Worm (Caenorhabditis elegans) whole organism, late embryonic: Measurements from ENCODE around the gene trk-1.

Experiments used
- C08G9.2 ChIP-seq: sonication (generic microtip); optimal IDR thresholded peaks from 2 replicates; lab custom pipeline; 2016; ENCODE audit warnings: mild to moderate bottlenecking, missing genetic modification characterization, moderate library complexity, missing compliant biosample characterization
- C38D4.7 ChIP-seq: fragments of 200-800 bp; sonication (Bioruptor generic); optimal IDR thresholded peaks from 2 replicates; lab custom pipeline; 2018; ENCODE audit warnings: mild to moderate bottlenecking, missing genetic modification characterization, moderate library complexity, missing compliant biosample characterization
- F13H6.1 ChIP-seq: sonication (generic microtip); optimal IDR thresholded peaks from 2 replicates; lab custom pipeline; 2016; ENCODE audit warnings: missing genetic modification characterization, missing compliant biosample characterization
- K02D7.2 ChIP-seq: sonication (generic microtip); optimal IDR thresholded peaks from 2 replicates; lab custom pipeline; 2017; ENCODE audit warnings: mild to moderate bottlenecking, missing genetic modification characterization, missing compliant biosample characterization
- T23F11.4 ChIP-seq: fragments of 200-800 bp; sonication (Bioruptor generic); optimal IDR thresholded peaks from 2 replicates; lab custom pipeline; 2018; ENCODE audit warnings: mild to moderate bottlenecking, missing genetic modification characterization, missing compliant biosample characterization
- Y22D7AL.16 ChIP-seq: sonication (generic microtip); optimal IDR thresholded peaks from 2 replicates; lab custom pipeline; 2016; ENCODE audit warnings: missing genetic modification characterization, missing compliant biosample characterization
- ama-1 ChIP-seq: fragments of 150-350 bp; optimal IDR thresholded peaks from 2 replicates; lab custom pipeline; 2014
- ceh-18 ChIP-seq: sonication (generic microtip); optimal IDR thresholded peaks from 2 replicates; lab custom pipeline; 2016; ENCODE audit warnings: missing genetic modification characterization, missing compliant biosample characterization
- ceh-22 ChIP-seq: sonication (generic microtip); optimal IDR thresholded peaks from 2 replicates; lab custom pipeline; 2017; ENCODE audit warnings: missing biosample characterization, missing genetic modification characterization
- ceh-31 ChIP-seq: sonication (generic microtip); optimal IDR thresholded peaks from 2 replicates; lab custom pipeline; 2016; ENCODE audit warnings: missing genetic modification characterization, missing compliant biosample characterization
- ceh-45 ChIP-seq: fragments of 200-800 bp; sonication (Bioruptor generic); IDR thresholded peaks from 2 replicates; pipeline ENCODE4 v1.3.6; 2022; ENCODE audit warnings: missing genetic modification reagents, missing genetic modification characterization, missing compliant biosample characterization
- ceh-6 ChIP-seq: fragments of 200-800 bp; sonication (Bioruptor generic); optimal IDR thresholded peaks from 2 replicates; lab custom pipeline; 2018; ENCODE audit warnings: mild to moderate bottlenecking, missing genetic modification characterization, missing compliant biosample characterization
- che-1 ChIP-seq: sonication (generic microtip); optimal IDR thresholded peaks from 2 replicates; lab custom pipeline; 2016; ENCODE audit warnings: mild to moderate bottlenecking, missing genetic modification characterization, missing compliant biosample characterization
- dmd-4 ChIP-seq: sonication (generic microtip); optimal IDR thresholded peaks from 2 replicates; lab custom pipeline; 2016; ENCODE audit warnings: borderline replicate concordance, missing genetic modification characterization, missing compliant biosample characterization
- elt-4 ChIP-seq: sonication (generic microtip); optimal IDR thresholded peaks from 2 replicates; lab custom pipeline; 2016; ENCODE audit warnings: missing genetic modification characterization, missing compliant biosample characterization
- ets-4 ChIP-seq: sonication (generic microtip); optimal IDR thresholded peaks from 2 replicates; lab custom pipeline; 2016; ENCODE audit warnings: missing genetic modification characterization, missing compliant biosample characterization
- eyg-1 ChIP-seq: sonication (generic microtip); optimal IDR thresholded peaks from 2 replicates; lab custom pipeline; 2016; ENCODE audit warnings: missing genotype, missing genetic modification characterization, missing compliant biosample characterization
- fkh-10 ChIP-seq: fragments of 150-350 bp; optimal IDR thresholded peaks from 2 replicates; lab custom pipeline; 2014; ENCODE audit warnings: missing biosample characterization, missing genetic modification reagents, missing genetic modification characterization
- fkh-6 ChIP-seq: sonication (generic microtip); optimal IDR thresholded peaks from 2 replicates; lab custom pipeline; 2016; ENCODE audit warnings: missing genetic modification characterization, missing compliant biosample characterization
- hlh-8 ChIP-seq: sonication (generic microtip); optimal IDR thresholded peaks from 2 replicates; lab custom pipeline; 2016; ENCODE audit warnings: missing genotype, missing genetic modification characterization, missing compliant biosample characterization
- nfya-1 ChIP-seq: sonication (generic microtip); optimal IDR thresholded peaks from 2 replicates; lab custom pipeline; 2017; ENCODE audit warnings: missing genetic modification characterization, mild to moderate bottlenecking, missing compliant biosample characterization, antibody characterized with exemption, moderate library complexity
- nhr-232 ChIP-seq: sonication (generic microtip); optimal IDR thresholded peaks from 2 replicates; lab custom pipeline; 2016; ENCODE audit warnings: missing genetic modification characterization, missing compliant biosample characterization
- odd-2 ChIP-seq: sonication (generic microtip); optimal IDR thresholded peaks from 2 replicates; lab custom pipeline; 2017; ENCODE audit warnings: antibody characterized with exemption, mild to moderate bottlenecking, missing genetic modification characterization, missing compliant biosample characterization
- pag-3 ChIP-seq: sonication (generic microtip); optimal IDR thresholded peaks from 2 replicates; lab custom pipeline; 2016; ENCODE audit warnings: missing compliant biosample characterization, missing genetic modification characterization, borderline replicate concordance
- pat-9 ChIP-seq: fragments of 200-800 bp; sonication (Bioruptor generic); optimal IDR thresholded peaks from 2 replicates; lab custom pipeline; 2018; ENCODE audit warnings: mild to moderate bottlenecking, missing genetic modification characterization, moderate library complexity, missing compliant biosample characterization
- pax-1 ChIP-seq: fragments of 150-350 bp; optimal IDR thresholded peaks from 2 replicates; lab custom pipeline; 2014; ENCODE audit warnings: missing biosample characterization, missing genetic modification characterization
- pha-4 ChIP-seq: fragments of 150-350 bp; optimal IDR thresholded peaks from 2 replicates; lab custom pipeline; 2018; ENCODE audit warnings: missing biosample characterization, missing genetic modification reagents, missing genetic modification characterization
- pros-1 ChIP-seq: fragments of 150-350 bp; optimal IDR thresholded peaks from 2 replicates; lab custom pipeline; 2014; ENCODE audit warnings: missing biosample characterization, missing genetic modification reagents, missing genetic modification characterization
- ref-2 ChIP-seq: sonication (generic microtip); optimal IDR thresholded peaks from 2 replicates; lab custom pipeline; 2016; ENCODE audit warnings: missing genetic modification characterization, missing compliant biosample characterization
- sdc-2 ChIP-seq: sonication (generic microtip); optimal IDR thresholded peaks from 2 replicates; lab custom pipeline; 2016; ENCODE audit warnings: missing genotype, missing genetic modification characterization, missing compliant biosample characterization
- tbx-7 ChIP-seq: sonication (generic microtip); optimal IDR thresholded peaks from 2 replicates; lab custom pipeline; 2016; ENCODE audit warnings: missing genotype, missing genetic modification characterization, missing compliant biosample characterization
- unc-3 ChIP-seq, 2 experiments: fragments of 200-800 bp in 1 of 2; sonication (Bioruptor generic) in 1 of 2; sonication (generic microtip) in 1 of 2; conservative IDR thresholded peaks in 1 of 2; optimal IDR thresholded peaks in 1 of 2; 2 replicates each; pipeline versions ENCODE4 v1.3.6 to Lab custom; 2016 to 2022; ENCODE audit warnings: missing compliant biosample characterization in 2 of 2, missing genetic modification characterization in 2 of 2, missing genetic modification reagents in 1 of 2
- unc-55 ChIP-seq: sonication (generic microtip); optimal IDR thresholded peaks from 2 replicates; lab custom pipeline; 2017; ENCODE audit warnings: missing biosample characterization, missing genetic modification reagents, missing genetic modification characterization
- unc-86 ChIP-seq: sonication (generic microtip); optimal IDR thresholded peaks from 2 replicates; lab custom pipeline; 2016; ENCODE audit warnings: missing genetic modification characterization, missing compliant biosample characterization
- zip-5 ChIP-seq: sonication (generic microtip); optimal IDR thresholded peaks from 2 replicates; lab custom pipeline; 2016; ENCODE audit warnings: missing genetic modification characterization, missing compliant biosample characterization
- ztf-16 ChIP-seq: sonication (generic microtip); optimal IDR thresholded peaks from 2 replicates; lab custom pipeline; 2017; ENCODE audit warnings: missing genetic modification characterization, missing compliant biosample characterization

trk-1 gene

DNA sequence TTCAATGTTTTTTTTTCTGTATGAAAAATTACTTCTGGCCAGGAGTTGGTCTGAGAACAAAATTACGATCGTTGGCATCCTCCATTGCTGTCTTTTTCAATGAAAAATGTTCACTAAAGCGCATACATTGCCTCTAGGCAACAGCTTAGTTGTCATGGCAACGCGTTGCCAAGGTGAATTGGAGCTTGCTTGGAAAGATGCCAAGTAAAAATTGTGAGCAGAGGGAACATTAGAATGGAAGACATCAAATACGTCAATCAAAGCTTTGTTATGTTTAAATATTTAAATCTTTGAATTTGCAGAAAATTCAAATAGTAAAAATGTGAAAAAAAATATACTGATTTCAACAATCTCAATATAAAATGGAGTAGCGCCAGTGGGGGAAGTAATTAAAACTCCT is 10.7 kb downstream of the trk-1 start, which contains the start of gene dylt-2:
dylt-2 (minus strand) TSS at position 101 of the 400 bp plus-strand sequence.
- TF ChIP-seq C08G9.2 (tag; lab: Kevin White, UChicago): no peak
- TF ChIP-seq eyg-1 (tag; lab: Kevin White, UChicago): no peak
- no peak for TF ChIP-seq unc-55
- TF ChIP-seq ceh-22 (tag; lab: Kevin White, UChicago): no peak
- TF ChIP-seq ceh-31 (tag; lab: Kevin White, UChicago): no peak
- TF ChIP-seq pat-9 (tag; lab: Kevin White, UChicago): no peak
- TF ChIP-seq F13H6.1 (tag; lab: Kevin White, UChicago): no peak
- no peak for TF ChIP-seq pax-1
- no peak for TF ChIP-seq dmd-4 (tag; lab: Kevin White, UChicago)
- TF ChIP-seq tbx-7 (tag; lab: Kevin White, UChicago): no peak
- no peak for TF ChIP-seq odd-2 (tag; lab: Kevin White, UChicago)
- no peak for TF ChIP-seq T23F11.4
- no peak for TF ChIP-seq K02D7.2 (tag; lab: Kevin White, UChicago)
- TF ChIP-seq sdc-2 (tag; lab: Kevin White, UChicago): no peak

DNA sequence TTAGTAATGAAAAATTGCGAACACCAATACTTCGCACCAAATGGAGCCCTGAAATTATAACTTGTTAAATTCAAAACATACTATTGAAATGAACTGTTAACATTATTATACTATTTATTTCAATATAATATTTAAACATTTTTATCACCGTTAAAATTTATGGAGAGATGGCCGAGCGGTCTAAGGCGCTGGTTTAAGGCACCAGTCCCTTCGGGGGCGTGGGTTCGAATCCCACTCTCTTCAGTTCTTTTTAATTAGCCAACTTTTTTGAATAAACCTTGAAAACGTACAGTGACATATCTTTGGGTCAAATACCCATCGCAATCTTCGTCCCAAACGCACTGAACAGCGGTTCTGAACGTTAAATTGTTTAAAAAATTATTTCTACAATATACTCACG is 11.4 kb downstream of the trk-1 start:
- no peak for TF ChIP-seq elt-4 (tag; lab: Kevin White, UChicago)
- TF ChIP-seq pha-4 (tag; lab: Kevin White, UChicago): no peak
- no peak for TF ChIP-seq zip-5 (tag; lab: Kevin White, UChicago)
- no peak for TF ChIP-seq ztf-16 (tag; lab: Kevin White, UChicago)
- no peak for TF ChIP-seq nhr-232 (tag; lab: Kevin White, UChicago)
- TF ChIP-seq ceh-6 (GFP tag; lab: Kevin White, UChicago): no peak
- TF ChIP-seq C38D4.7 (GFP tag; lab: Kevin White, UChicago): no peak
- TF ChIP-seq pax-1: no peak
- TF ChIP-seq hlh-8 (tag; lab: Kevin White, UChicago): no peak
- no peak for TF ChIP-seq fkh-6
- TF ChIP-seq pag-3: no peak
- TF ChIP-seq ceh-45: no peak
- no peak for TF ChIP-seq fkh-10

DNA sequence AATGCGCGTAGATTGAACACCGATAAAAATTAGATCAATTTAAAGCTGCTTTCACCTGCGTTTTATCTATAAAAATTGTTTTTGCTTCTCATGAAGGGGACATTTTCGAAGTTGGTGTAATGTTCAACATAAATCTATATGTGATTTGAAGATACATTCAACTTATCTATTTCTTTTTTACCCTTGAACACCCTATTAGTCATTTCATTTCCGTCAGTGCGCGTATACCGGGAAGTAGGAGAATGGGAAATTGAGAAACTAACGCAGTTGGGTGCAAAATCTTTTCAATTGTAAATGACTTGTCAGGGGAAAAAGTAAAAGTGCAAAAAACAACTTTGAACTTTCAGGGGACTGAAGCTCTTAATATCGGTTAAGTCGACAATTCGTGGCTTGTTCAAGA is 15.8 kb downstream of the trk-1 start:
- TF ChIP-seq pros-1 (tag; lab: Kevin White, UChicago) (no peak), che-1 (tag; lab: Kevin White, UChicago) (no peak), C38D4.7 (GFP tag; lab: Kevin White, UChicago) (no peak)
- TF ChIP-seq, all 69 proteins: peak for 0

DNA sequence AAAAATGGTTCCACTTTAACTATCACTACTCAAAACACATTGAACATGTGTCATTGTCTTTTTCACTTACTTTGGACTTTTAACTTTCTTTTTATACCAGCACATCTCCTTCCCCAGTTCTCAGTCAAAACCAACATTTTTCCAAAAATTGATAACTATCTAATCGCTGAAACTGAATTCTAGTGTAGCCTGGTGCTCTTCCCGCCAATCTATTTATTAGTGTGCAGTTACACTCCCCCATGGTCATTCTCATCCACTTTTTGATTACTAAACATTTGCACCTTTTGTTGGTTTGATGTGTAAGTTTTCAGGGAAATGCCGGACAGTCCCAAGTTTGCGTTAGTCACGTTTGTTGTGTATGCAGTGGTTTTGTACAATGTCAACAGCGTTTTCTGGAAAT is 16.5 kb downstream of the trk-1 start:
- TF ChIP-seq ets-4 (tag; lab: Kevin White, UChicago) (no peak), ceh-18 (no peak), fkh-10 (no peak), nfya-1 (tag; lab: Kevin White, UChicago) (no peak), ceh-6 (GFP tag; lab: Kevin White, UChicago) (no peak), ref-2 (tag; lab: Kevin White, UChicago) (no peak), T23F11.4 (no peak)

DNA sequence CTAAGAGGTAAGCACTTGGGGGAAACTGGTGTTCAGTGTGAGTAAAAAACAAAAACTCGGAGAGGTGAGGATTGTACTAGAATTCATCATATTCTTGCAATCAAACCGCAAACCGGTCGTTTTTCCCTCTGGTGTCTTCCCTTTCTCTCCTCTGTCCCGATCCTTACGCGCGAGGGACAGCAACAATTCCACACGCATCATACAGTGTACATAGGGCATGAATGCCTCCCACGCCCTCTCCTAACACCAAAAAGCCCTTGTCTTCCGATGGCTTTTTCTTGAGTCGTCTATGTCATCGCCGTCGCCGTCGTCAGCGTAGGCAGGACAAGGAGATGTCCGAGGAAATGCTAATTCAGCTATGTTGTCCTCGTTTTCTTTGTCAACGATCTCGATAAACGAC is 17.3 kb downstream of the trk-1 start:
- TF ChIP-seq ceh-22 (tag; lab: Kevin White, UChicago) (no peak), Y22D7AL.16 (tag; lab: Kevin White, UChicago) (no peak), che-1 (tag; lab: Kevin White, UChicago) (no peak), pros-1 (tag; lab: Kevin White, UChicago) (no peak), dmd-4 (tag; lab: Kevin White, UChicago) (no peak), unc-86 (tag; lab: Kevin White, UChicago) (no peak), C08G9.2 (tag; lab: Kevin White, UChicago) (no peak), T23F11.4 (no peak), unc-3 (GFP tag; conservative IDR thresholded peaks at IDR 0.05; lab: Robert Waterston, UW) (no peak), unc-3 (tag; optimal IDR thresholded peaks at IDR 0.05; lab: Kevin White, UChicago) (no peak), fkh-10 (no peak), ama-1 (lab: Kevin White, UChicago) (no peak), fkh-6 (no peak)
